Fruit fly (Drosophila melanogaster) whole organism, prepupa: ENCODE measurements around the gene fh.

Experiments used
- CG6163 ChIP-seq: fragments of 200-800 bp; sonication (Bioruptor generic); IDR thresholded peaks from 3 replicates; pipeline ENCODE4 v1.3.6; 2022; ENCODE audit warnings: missing biosample characterization, missing genetic modification characterization
- CG6792 ChIP-seq: fragments of 200-800 bp; sonication (Bioruptor generic); optimal IDR thresholded peaks from 3 replicates; lab custom pipeline; 2016; ENCODE audit warnings: missing biosample characterization, missing genetic modification characterization
- Smox ChIP-seq: fragments of 200-800 bp; sonication (Bioruptor generic); optimal IDR thresholded peaks from 3 replicates; lab custom pipeline; 2016; ENCODE audit warnings: missing biosample characterization, missing genetic modification characterization
- achi ChIP-seq: fragments of 200-800 bp; sonication (Bioruptor generic); optimal IDR thresholded peaks from 3 replicates; lab custom pipeline; 2016; ENCODE audit warnings: missing biosample characterization, missing genetic modification characterization
- eg ChIP-seq: fragments of 200-800 bp; sonication (Bioruptor generic); IDR thresholded peaks from 3 replicates; pipeline ENCODE4 v1.3.6; 2022; ENCODE audit warnings: missing biosample characterization, missing genetic modification characterization
- lz ChIP-seq: fragments of 200-800 bp; sonication (Bioruptor generic); optimal IDR thresholded peaks from 3 replicates; lab custom pipeline; 2016; ENCODE audit warnings: missing biosample characterization, missing genetic modification characterization
- spab ChIP-seq: fragments of 200-800 bp; sonication (Bioruptor generic); optimal IDR thresholded peaks from 2 replicates; lab custom pipeline; 2017; ENCODE audit warnings: missing biosample characterization, mild to moderate bottlenecking, missing genetic modification characterization, missing genetic modification reagents
- svp ChIP-seq: fragments of 200-800 bp; sonication (Bioruptor generic); peaks from one replicate; lab custom pipeline; 2016; ENCODE audit warnings: missing biosample characterization, missing genetic modification characterization
- topi ChIP-seq: fragments of 200-800 bp; sonication (Bioruptor generic); optimal IDR thresholded peaks from 3 replicates; lab custom pipeline; 2016; ENCODE audit warnings: missing biosample characterization, missing genetic modification characterization

dm6 chrX:9195311-9195710 lies 46.4 kb upstream of the fh start:
- TF ChIP-seq topi (no peak), CG6163 (GFP tag; lab: Robert Waterston, UW) (no peak), eg (GFP tag; lab: Robert Waterston, UW) (no peak), achi (GFP tag; lab: Kevin White, UChicago) (no peak), svp (GFP tag; lab: Kevin White, UChicago) (no peak), Smox (no peak), spab (GFP tag; lab: Kevin White, UChicago) (no peak), lz (GFP tag; lab: Kevin White, UChicago) (no peak), CG6792 (GFP tag; lab: Kevin White, UChicago) (no peak)
